Fruit fly (Drosophila melanogaster): Measurements from ENCODE around the gene CG1105.

CG1105 gene

DNA sequence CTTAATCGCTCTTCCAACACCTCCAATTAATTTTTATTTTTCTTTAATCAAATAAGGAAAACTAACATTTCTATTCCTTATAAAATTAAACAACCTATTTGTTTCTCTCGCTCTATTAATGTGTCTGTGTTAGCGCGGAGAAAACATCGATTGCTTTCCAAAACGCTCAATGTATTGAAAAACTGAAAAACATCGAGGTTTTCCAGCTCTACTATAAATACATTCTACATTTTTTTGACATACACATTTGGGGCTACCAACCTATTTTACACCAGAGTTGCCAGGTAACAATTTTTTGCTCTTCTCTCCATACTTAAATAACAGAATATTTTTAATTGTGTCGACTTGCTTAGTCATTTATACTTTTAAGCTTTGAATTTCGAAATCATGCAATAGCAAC, 25.0 kb upstream of the CG1105 start (continued):
- TF ChIP-seq Deaf1 (tag; optimal IDR thresholded peaks at IDR 0.05) (no peak), psq (GFP tag; optimal IDR thresholded peaks at IDR 0.05) (no peak), slp2 (GFP tag; optimal IDR thresholded peaks at IDR 0.05) (peak; percentile 33), CG18476 (GFP tag; optimal IDR thresholded peaks at IDR 0.05) (no peak), slou (GFP tag; optimal IDR thresholded peaks at IDR 0.05) (no peak), gt (GFP tag; IDR thresholded peaks at IDR 0.05) (no peak), CG13624 (GFP tag; optimal IDR thresholded peaks at IDR 0.05) (peak; percentile 54), onecut (GFP tag; IDR thresholded peaks at IDR 0.05) (no peak), CG15479 (GFP tag; optimal IDR thresholded peaks at IDR 0.05) (no peak), Mes4 (GFP tag; optimal IDR thresholded peaks at IDR 0.05) (no peak), H15 (GFP tag; IDR thresholded peaks at IDR 0.05) (no peak), btn (GFP tag; optimal IDR thresholded peaks at IDR 0.05) (no peak), dan (GFP tag; IDR thresholded peaks at IDR 0.05) (no peak), nerfin-2 (GFP tag; IDR thresholded peaks at IDR 0.05; ENCODE audit: partially characterized antibody) (no peak), ci (GFP tag; IDR thresholded peaks at IDR 0.05) (peak; percentile 46; the same call in 1 of the 3 replicates), CG32772 (GFP tag; IDR thresholded peaks at IDR 0.05) (no peak), CG15601 (tag; optimal IDR thresholded peaks at IDR 0.05) (peak; percentile 25), Dbx (GFP tag; IDR thresholded peaks at IDR 0.05) (no peak), CG11085 (GFP tag; IDR thresholded peaks at IDR 0.05) (no peak), trem (tag; optimal IDR thresholded peaks at IDR 0.05) (peak; percentile 97), CG17385 (GFP tag; optimal IDR thresholded peaks at IDR 0.05) (no peak), ems (GFP tag; optimal IDR thresholded peaks at IDR 0.05) (no peak), CG17612 (GFP tag; IDR thresholded peaks at IDR 0.05) (no peak), Hsf (GFP tag; optimal IDR thresholded peaks at IDR 0.05) (peak; percentile 34), CG17328 (GFP tag; IDR thresholded peaks at IDR 0.05) (no peak), CG10959 (GFP tag; IDR thresholded peaks at IDR 0.05) (no peak), CG2875 (GFP tag; optimal IDR thresholded peaks at IDR 0.05) (no peak), Dp (GFP tag; optimal IDR thresholded peaks at IDR 0.05) (peak; percentile 37), CG12769 (tag; optimal IDR thresholded peaks at IDR 0.05) (no peak), gsb-n (tag; optimal IDR thresholded peaks at IDR 0.05) (no peak), bsh (GFP tag; optimal IDR thresholded peaks at IDR 0.05) (peak in 1 of 2 experiments; percentile 16), Adf1 (GFP tag; IDR thresholded peaks at IDR 0.05) (no peak), az2 (GFP tag; optimal IDR thresholded peaks at IDR 0.05) (peak; percentile 11), sima (GFP tag; optimal IDR thresholded peaks at IDR 0.05) (no peak), CG10321 (GFP tag; IDR thresholded peaks at IDR 0.05) (no peak), ham (GFP tag; IDR thresholded peaks at IDR 0.05) (no peak), Ada2b (GFP tag; IDR thresholded peaks at IDR 0.05) (no peak), Sry-β (GFP tag; optimal IDR thresholded peaks at IDR 0.05) (no peak), CG15269 (tag; optimal IDR thresholded peaks at IDR 0.05) (no peak), inv (GFP tag; IDR thresholded peaks at IDR 0.05; ENCODE audit: partially characterized antibody) (peak; percentile 44), CG3065 (GFP tag; optimal IDR thresholded peaks at IDR 0.05) (no peak), ash1 (GFP tag; optimal IDR thresholded peaks at IDR 0.05) (peak; percentile 17), Dad (GFP tag; optimal IDR thresholded peaks at IDR 0.05) (peak; percentile 7), ATbp (GFP tag; optimal IDR thresholded peaks at IDR 0.05) (no peak), CG6689 (GFP tag; IDR thresholded peaks at IDR 0.05) (no peak), Rfx (GFP tag; IDR thresholded peaks at IDR 0.05) (peak; percentile 43; the same call in 1 of the 2 replicates), CHES-1-like (GFP tag; optimal IDR thresholded peaks at IDR 0.05) (peak; percentile 43), CG2712 (tag; optimal IDR thresholded peaks at IDR 0.05) (peak; percentile 37), mld (GFP tag; IDR thresholded peaks at IDR 0.05; ENCODE audit: partially characterized antibody) (no peak), CG11093 (GFP tag; IDR thresholded peaks at IDR 0.05) (no peak), D19A (tag; optimal IDR thresholded peaks at IDR 0.05) (peak; percentile 47), NC2α (GFP tag; optimal IDR thresholded peaks at IDR 0.05) (no peak)
